Fruit fly (Drosophila melanogaster): ENCODE measurements around the gene CG17930.
A peak's percentile ranks its signal among the peaks of the same experiment; 100 is the strongest.

The CG17930 gene

DNA sequence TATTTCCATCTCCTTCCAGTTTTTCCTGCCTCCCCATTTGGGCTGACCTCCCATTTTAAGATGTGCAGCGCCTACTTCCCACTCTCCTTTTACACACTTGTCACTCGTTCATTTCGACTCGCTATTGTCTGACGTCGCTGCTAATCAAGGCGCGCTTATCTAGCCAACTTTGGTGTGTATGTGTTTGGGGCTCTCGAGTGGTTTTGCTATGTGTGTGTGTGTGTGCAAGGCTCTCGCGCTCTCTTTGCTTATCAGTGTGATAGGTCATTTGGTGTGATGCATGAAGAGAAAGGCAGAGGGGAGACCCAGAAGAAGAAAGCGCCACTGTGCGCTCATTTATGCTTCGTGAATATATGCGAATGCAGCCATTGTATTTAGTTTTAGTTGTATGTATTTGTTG is 42.7 kb upstream of the CG17930 start:
- TF ChIP-seq cic (GFP tag; optimal IDR thresholded peaks at IDR 0.05) (peak; percentile 56), toe (GFP tag; optimal IDR thresholded peaks at IDR 0.05) (no peak)

DNA sequence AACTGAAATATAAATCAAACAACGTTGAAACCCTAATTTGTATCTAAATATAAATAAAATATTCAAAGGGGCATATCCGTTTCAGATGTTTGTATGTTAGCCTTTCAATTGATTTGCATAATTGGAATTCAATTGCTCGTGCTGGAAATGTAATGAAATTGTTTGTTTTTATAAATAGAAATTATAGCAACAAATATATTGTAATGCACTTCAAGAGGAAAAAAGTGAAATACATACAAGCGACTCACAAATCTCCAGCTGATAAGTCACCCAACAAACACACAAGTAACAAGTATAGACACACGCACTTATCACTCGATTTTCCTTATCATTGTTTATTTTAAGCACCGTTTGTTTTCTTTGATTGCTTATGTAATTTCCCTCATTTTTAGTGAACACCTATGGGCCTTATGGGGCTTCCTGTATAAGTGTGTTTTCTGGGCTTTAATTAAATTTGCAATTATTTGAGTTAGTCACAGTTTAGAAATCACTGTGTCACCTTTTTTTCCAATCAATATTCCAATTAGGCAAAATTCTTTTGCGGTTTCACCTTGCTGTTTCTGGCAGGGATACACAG is 41.9 kb upstream of the CG17930 start:
- no peak for TF ChIP-seq CG33017 (tag; optimal IDR thresholded peaks at IDR 0.05)
- no peak for TF ChIP-seq tj (GFP tag; optimal IDR thresholded peaks at IDR 0.05)
- TF ChIP-seq cnc (optimal IDR thresholded peaks at IDR 0.05): no peak
- TF ChIP-seq bab1 (GFP tag; optimal IDR thresholded peaks at IDR 0.05): no peak
- TF ChIP-seq CG1620 (GFP tag; optimal IDR thresholded peaks at IDR 0.05): no peak
- TF ChIP-seq Crg-1 (GFP tag; optimal IDR thresholded peaks at IDR 0.05): no peak
- TF ChIP-seq toe (GFP tag; optimal IDR thresholded peaks at IDR 0.05): no peak
- TF ChIP-seq CG7045 (GFP tag; optimal IDR thresholded peaks at IDR 0.05): no peak
- no peak for TF ChIP-seq ovo (GFP tag; optimal IDR thresholded peaks at IDR 0.05)
- peak; percentile 37 for TF ChIP-seq cic (GFP tag; optimal IDR thresholded peaks at IDR 0.05)
- TF ChIP-seq Clk (GFP tag; optimal IDR thresholded peaks at IDR 0.05): no peak
- peak; percentile 95 for TF ChIP-seq kay (GFP tag; ENCODE audit: borderline replicate concordance)

DNA sequence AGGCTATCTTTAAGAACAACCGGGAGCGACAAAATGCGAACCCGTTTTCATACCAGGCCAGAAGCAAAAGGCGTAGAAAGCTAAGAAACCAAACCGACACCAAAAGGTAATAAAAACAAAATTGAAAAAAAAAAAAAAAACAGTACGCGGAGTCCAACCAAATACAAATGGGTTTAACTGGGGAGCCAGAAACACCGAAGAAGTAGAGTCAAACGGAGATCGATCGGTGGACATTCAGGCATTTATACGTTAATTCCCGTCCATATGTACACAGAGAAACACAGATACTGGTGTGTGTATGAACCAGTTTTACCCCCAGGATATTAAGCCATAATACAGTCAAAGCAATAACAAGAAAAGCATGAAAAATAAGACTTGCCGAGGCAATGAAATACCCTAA is 40.5 kb upstream of the CG17930 start:
- TF ChIP-seq kay (GFP tag; ENCODE audit: borderline replicate concordance) (no peak), CG12768 (GFP tag; optimal IDR thresholded peaks at IDR 0.05) (no peak), cic (GFP tag; optimal IDR thresholded peaks at IDR 0.05) (no peak), toe (GFP tag; optimal IDR thresholded peaks at IDR 0.05) (no peak), Mnt (GFP tag; optimal IDR thresholded peaks at IDR 0.05) (no peak), Hr96 (GFP tag; optimal IDR thresholded peaks at IDR 0.05) (no peak), Clk (GFP tag; optimal IDR thresholded peaks at IDR 0.05) (no peak)

DNA sequence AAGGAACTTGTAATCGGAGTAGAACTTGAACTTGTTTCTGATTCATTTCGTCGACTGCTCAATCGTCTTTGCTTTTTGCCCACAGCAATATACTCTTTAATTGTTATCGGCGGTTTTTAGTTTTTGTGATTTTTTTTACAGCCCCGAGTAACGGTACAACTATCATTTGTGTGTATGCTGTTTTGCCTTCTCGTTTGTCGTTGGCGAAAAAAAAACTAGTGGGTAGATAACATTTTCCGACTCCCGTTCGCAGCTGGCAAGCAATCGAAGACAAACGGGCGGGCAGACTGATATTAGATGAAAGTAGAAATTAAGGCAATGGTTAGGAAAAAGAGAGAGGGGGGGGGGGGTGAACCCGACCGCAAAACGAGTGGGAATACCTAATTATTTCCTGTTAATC is 39.8 kb upstream of the CG17930 start:
- TF ChIP-seq Hr96 (GFP tag; optimal IDR thresholded peaks at IDR 0.05) (no peak), ovo (GFP tag; optimal IDR thresholded peaks at IDR 0.05) (peak; percentile 72), kay (GFP tag; ENCODE audit: borderline replicate concordance) (peak; percentile 85)

DNA sequence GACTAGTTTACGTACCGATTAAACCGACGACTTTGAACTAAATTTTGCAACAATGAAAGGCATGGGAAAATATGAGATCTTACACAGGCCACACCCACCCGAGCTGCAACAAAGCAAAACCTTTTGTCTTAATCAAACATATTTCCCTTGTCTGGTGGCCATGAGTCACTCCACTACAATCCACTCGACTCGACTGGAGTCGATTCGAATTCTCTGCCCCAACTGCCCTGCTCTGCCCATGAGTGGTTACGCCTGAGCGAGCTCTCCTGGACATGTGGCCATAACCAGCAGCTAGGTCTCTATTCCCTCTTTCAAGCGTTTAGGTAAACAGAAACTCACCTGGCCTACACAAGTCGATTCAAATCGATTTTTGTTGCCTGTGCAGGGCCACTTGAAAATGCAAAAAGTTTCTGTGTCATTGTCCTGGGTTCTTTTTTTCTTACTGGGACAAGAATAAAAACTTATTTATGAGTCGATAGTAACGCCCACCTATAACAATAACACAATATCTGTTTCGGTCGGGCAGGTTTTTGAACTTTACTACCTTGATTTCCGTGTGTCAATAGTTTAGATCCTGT is 38.8 kb upstream of the CG17930 start:
- TF ChIP-seq CG5204 (GFP tag; optimal IDR thresholded peaks at IDR 0.05) (no peak), CG14711 (tag; optimal IDR thresholded peaks at IDR 0.05) (no peak), pad (GFP tag; optimal IDR thresholded peaks at IDR 0.05) (no peak), cnc (optimal IDR thresholded peaks at IDR 0.05) (no peak), bab1 (GFP tag; optimal IDR thresholded peaks at IDR 0.05) (no peak), Hr96 (GFP tag; optimal IDR thresholded peaks at IDR 0.05) (no peak), CG1620 (GFP tag; optimal IDR thresholded peaks at IDR 0.05) (no peak), CG7101 (tag; optimal IDR thresholded peaks at IDR 0.05) (no peak), Clk (GFP tag; optimal IDR thresholded peaks at IDR 0.05) (no peak), CG11617 (GFP tag; optimal IDR thresholded peaks at IDR 0.05) (no peak), Crg-1 (GFP tag; optimal IDR thresholded peaks at IDR 0.05) (no peak), Mnt (GFP tag; optimal IDR thresholded peaks at IDR 0.05) (no peak), CG7045 (GFP tag; optimal IDR thresholded peaks at IDR 0.05) (no peak), cic (GFP tag; optimal IDR thresholded peaks at IDR 0.05) (no peak), tj (GFP tag; optimal IDR thresholded peaks at IDR 0.05) (no peak), toe (GFP tag; optimal IDR thresholded peaks at IDR 0.05) (no peak), ovo (GFP tag; optimal IDR thresholded peaks at IDR 0.05) (no peak)

DNA sequence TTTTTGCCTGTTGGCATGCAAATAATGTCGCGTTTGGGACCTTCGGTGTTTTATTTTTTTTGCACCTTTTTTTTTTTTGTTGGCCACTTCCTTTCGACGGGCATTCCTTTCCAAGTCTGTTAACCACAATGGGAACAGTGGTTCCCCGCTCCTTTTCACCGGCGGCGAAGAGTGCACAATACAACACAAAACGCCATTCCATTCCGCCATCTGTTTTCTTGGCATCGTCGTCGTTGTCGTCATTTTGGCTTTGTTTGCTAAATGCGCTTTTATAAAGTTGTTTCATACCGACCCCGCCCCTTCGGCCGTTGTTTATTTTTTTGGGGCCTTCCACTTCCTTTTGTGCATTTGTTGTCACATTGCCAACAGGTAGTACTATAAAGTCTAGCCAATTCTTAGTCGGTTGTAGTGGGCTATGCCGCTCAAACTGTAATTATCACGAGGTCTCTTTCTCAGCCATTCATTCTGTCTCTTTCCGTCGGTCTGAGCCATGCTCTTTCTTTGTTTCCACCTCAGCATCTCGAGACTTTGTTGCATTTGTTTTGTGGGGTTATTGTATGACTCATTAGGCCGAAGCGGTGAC is 37.3 kb upstream of the CG17930 start:
- TF ChIP-seq toe (GFP tag; optimal IDR thresholded peaks at IDR 0.05) (no peak), ovo (GFP tag; optimal IDR thresholded peaks at IDR 0.05) (no peak), CG7101 (tag; optimal IDR thresholded peaks at IDR 0.05) (no peak), CG11617 (GFP tag; optimal IDR thresholded peaks at IDR 0.05) (peak; percentile 17), CG7045 (GFP tag; optimal IDR thresholded peaks at IDR 0.05) (no peak), CG5204 (GFP tag; optimal IDR thresholded peaks at IDR 0.05) (no peak), cnc (optimal IDR thresholded peaks at IDR 0.05) (no peak), Mnt (GFP tag; optimal IDR thresholded peaks at IDR 0.05) (peak; percentile 21), CG1620 (GFP tag; optimal IDR thresholded peaks at IDR 0.05) (peak; percentile 6), pad (GFP tag; optimal IDR thresholded peaks at IDR 0.05) (peak; percentile 17), Crg-1 (GFP tag; optimal IDR thresholded peaks at IDR 0.05) (no peak), bab1 (GFP tag; optimal IDR thresholded peaks at IDR 0.05) (no peak), cic (GFP tag; optimal IDR thresholded peaks at IDR 0.05) (no peak), CG14711 (tag; optimal IDR thresholded peaks at IDR 0.05) (no peak), CG12768 (GFP tag; optimal IDR thresholded peaks at IDR 0.05) (no peak), Hr96 (GFP tag; optimal IDR thresholded peaks at IDR 0.05) (no peak), CG33017 (tag; optimal IDR thresholded peaks at IDR 0.05) (no peak), Clk (GFP tag; optimal IDR thresholded peaks at IDR 0.05) (no peak), kay (GFP tag; ENCODE audit: borderline replicate concordance) (peak; percentile 75), tj (GFP tag; optimal IDR thresholded peaks at IDR 0.05) (no peak)

Data from whole organism, adult.